Fruit fly (Drosophila melanogaster) whole organism, wandering third instar larva: ENCODE data around the gene CG11178.

Experiments used
- Abd-B ChIP-seq: fragments of >200 bp; optimal IDR thresholded peaks from 2 replicates; lab custom pipeline; 2017; ENCODE audit warnings: missing biosample characterization, missing genetic modification characterization
- CG32264 ChIP-seq: fragments of 200-800 bp; sonication (Bioruptor generic); optimal IDR thresholded peaks from 2 replicates; lab custom pipeline; 2016; ENCODE audit warnings: missing biosample characterization, missing genetic modification characterization
- CG9705 ChIP-seq: fragments of 200-800 bp; sonication (Bioruptor generic); optimal IDR thresholded peaks from 2 replicates; lab custom pipeline; 2018; ENCODE audit warnings: missing biosample characterization, mild to moderate bottlenecking, missing genetic modification characterization
- CrebA ChIP-seq: fragments of 200-800 bp; sonication (Bioruptor generic); optimal IDR thresholded peaks from 2 replicates; lab custom pipeline; 2016; ENCODE audit warnings: missing biosample characterization, mild to moderate bottlenecking, missing genetic modification characterization, borderline replicate concordance
- Dif ChIP-seq: fragments of 200-275, 200-300 bp; sonication (Bioruptor generic); optimal IDR thresholded peaks from 2 replicates; lab custom pipeline; 2018; ENCODE audit warnings: missing biosample characterization, missing genetic modification characterization; ENCODE audit not compliant: partially characterized antibody
- GATAd ChIP-seq: sonication (Bioruptor generic); optimal IDR thresholded peaks from 2 replicates; lab custom pipeline; 2016; ENCODE audit warnings: missing biosample characterization, missing genetic modification characterization
- HLH106 ChIP-seq: fragments of 200-800 bp; optimal IDR thresholded peaks from 3 replicates; lab custom pipeline; 2019; ENCODE audit warnings: missing biosample characterization, mild to moderate bottlenecking, missing genetic modification characterization, moderate library complexity
- Myc ChIP-seq: fragments of >200 bp; optimal IDR thresholded peaks from 2 replicates; lab custom pipeline; 2017
- Rel ChIP-seq, 2 experiments: fragments of 200-800 bp; sonication (Bioruptor generic) in 1 of 2; optimal IDR thresholded peaks; 2 replicates in 1 of 2; 3 replicates in 1 of 2; lab custom pipeline; 2016 to 2019; ENCODE audit warnings: mild to moderate bottlenecking in 2 of 2, missing biosample characterization in 2 of 2, missing genetic modification characterization in 2 of 2, moderate library complexity in 1 of 2
- Sp1 ChIP-seq: fragments of 200-800 bp; sonication (Bioruptor generic); optimal IDR thresholded peaks from 3 replicates; lab custom pipeline; 2019; ENCODE audit warnings: missing biosample characterization, mild to moderate bottlenecking, missing genetic modification characterization, moderate library complexity
- br ChIP-seq: fragments of 200-800 bp; sonication (Bioruptor generic); optimal IDR thresholded peaks from 2 replicates; lab custom pipeline; 2016; ENCODE audit warnings: missing biosample characterization, missing genetic modification characterization
- brk ChIP-seq: fragments of 200-800 bp; sonication (Bioruptor generic); optimal IDR thresholded peaks from 2 replicates; lab custom pipeline; 2016; ENCODE audit warnings: missing biosample characterization, mild to moderate bottlenecking, missing genetic modification characterization
- dl ChIP-seq, 2 experiments: fragments of 175-275, 200-275 bp in 1 of 2; fragments of 200-275 bp in 1 of 2; sonication (Bioruptor generic); optimal IDR thresholded peaks; lab custom pipeline; 2018; ENCODE audit warnings: mild to moderate bottlenecking in 2 of 2, missing biosample characterization in 2 of 2, missing genetic modification characterization in 2 of 2, moderate library complexity in 2 of 2; ENCODE audit not compliant: partially characterized antibody in 2 of 2, insufficient read depth in 1 of 2
- dmrt93B ChIP-seq: fragments of 200-800 bp; sonication (Bioruptor generic); optimal IDR thresholded peaks from 2 replicates; lab custom pipeline; 2018; ENCODE audit warnings: missing biosample characterization, mild to moderate bottlenecking, missing genetic modification characterization
- ey ChIP-seq: fragments of 200-800 bp; sonication (Bioruptor generic); optimal IDR thresholded peaks from 2 replicates; lab custom pipeline; 2016; ENCODE audit warnings: missing biosample characterization, missing genetic modification characterization
- foxo ChIP-seq, 2 experiments: fragments of 200-800 bp; sonication (Bioruptor generic); optimal IDR thresholded peaks; 2 replicates in 1 of 2; 3 replicates in 1 of 2; lab custom pipeline; 2016 to 2017; ENCODE audit warnings: missing biosample characterization in 2 of 2, missing genetic modification characterization in 2 of 2
- fru ChIP-seq: fragments of 200-800 bp; sonication (Bioruptor generic); optimal IDR thresholded peaks from 3 replicates; lab custom pipeline; 2016; ENCODE audit warnings: missing biosample characterization, mild to moderate bottlenecking, missing genetic modification characterization
- h ChIP-seq: fragments of 200-800 bp; sonication (Bioruptor generic); optimal IDR thresholded peaks from 3 replicates; lab custom pipeline; 2016; ENCODE audit warnings: missing biosample characterization, mild to moderate bottlenecking, missing genetic modification characterization
- jim ChIP-seq: fragments of 175-275, 200-325 bp; sonication (Bioruptor generic); optimal IDR thresholded peaks from 2 replicates; lab custom pipeline; 2016; ENCODE audit warnings: missing biosample characterization, mild to moderate bottlenecking, missing genetic modification characterization
- sage ChIP-seq: fragments of 200-800 bp; sonication (Bioruptor generic); optimal IDR thresholded peaks from 2 replicates; lab custom pipeline; 2016; ENCODE audit warnings: missing biosample characterization, mild to moderate bottlenecking, missing genetic modification characterization
- sv ChIP-seq: fragments of 200-800 bp; sonication (Bioruptor generic); optimal IDR thresholded peaks from 3 replicates; lab custom pipeline; 2016; ENCODE audit warnings: missing biosample characterization, missing genetic modification characterization
- usp ChIP-seq: fragments of >200 bp; optimal IDR thresholded peaks from 2 replicates; lab custom pipeline; 2017; ENCODE audit warnings: missing biosample characterization, missing genetic modification characterization
- woc ChIP-seq: sonication (Bioruptor generic); optimal IDR thresholded peaks from 2 replicates; lab custom pipeline; 2016; ENCODE audit warnings: missing biosample characterization, mild to moderate bottlenecking, missing genetic modification characterization

CG11178 gene

DNA sequence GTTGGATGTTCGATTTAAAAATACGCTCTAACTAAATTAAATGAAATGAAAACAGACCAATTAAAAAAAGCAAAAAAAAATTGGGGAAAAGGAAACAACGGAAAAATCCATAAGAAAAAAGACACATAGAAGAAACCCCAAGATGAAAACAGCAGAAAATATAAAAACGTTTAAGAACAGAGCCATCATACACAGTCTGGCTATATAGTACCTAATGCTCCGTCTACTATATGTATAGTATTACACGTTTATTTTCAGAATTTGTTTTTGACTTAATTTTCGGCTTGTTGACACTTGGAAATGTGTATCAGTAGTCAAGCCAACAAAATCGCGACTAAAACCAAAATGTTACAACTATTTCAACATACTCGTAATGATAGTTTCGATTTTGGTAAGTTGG lies at the start of gene CG11178:
CG11178 (plus strand) TSS at position 301 of the 400 bp plus-strand sequence.
- no peak for TF ChIP-seq Abd-B (GFP tag; lab: Kevin White, UChicago)
- no peak for TF ChIP-seq Myc (lab: Kevin White, UChicago)
- no peak for TF ChIP-seq dmrt93B (GFP tag; lab: Kevin White, UChicago)
- no peak for TF ChIP-seq Sp1 (GFP tag; lab: Kevin White, UChicago)
- no peak for TF ChIP-seq brk (GFP tag; lab: Kevin White, UChicago)
- TF ChIP-seq Rel (GFP tag; optimal IDR thresholded peaks at IDR 0.05; lab: Kevin White, UChicago) = no peak
- TF ChIP-seq Rel (tag; optimal IDR thresholded peaks at IDR 0.05; lab: Kevin White, UChicago) = no peak
- TF ChIP-seq CG32264 (GFP tag; lab: Kevin White, UChicago) = no peak
- no peak for TF ChIP-seq sv (GFP tag; lab: Kevin White, UChicago)
- no peak for TF ChIP-seq foxo (GFP tag; optimal IDR thresholded peaks at IDR 0.05; lab: Kevin White, UChicago)
- TF ChIP-seq Dif (GFP tag; lab: Kevin White, UChicago) = no peak
- TF ChIP-seq CG9705 (GFP tag; lab: Kevin White, UChicago) = no peak
- no peak for TF ChIP-seq sage (GFP tag; lab: Kevin White, UChicago)

DNA sequence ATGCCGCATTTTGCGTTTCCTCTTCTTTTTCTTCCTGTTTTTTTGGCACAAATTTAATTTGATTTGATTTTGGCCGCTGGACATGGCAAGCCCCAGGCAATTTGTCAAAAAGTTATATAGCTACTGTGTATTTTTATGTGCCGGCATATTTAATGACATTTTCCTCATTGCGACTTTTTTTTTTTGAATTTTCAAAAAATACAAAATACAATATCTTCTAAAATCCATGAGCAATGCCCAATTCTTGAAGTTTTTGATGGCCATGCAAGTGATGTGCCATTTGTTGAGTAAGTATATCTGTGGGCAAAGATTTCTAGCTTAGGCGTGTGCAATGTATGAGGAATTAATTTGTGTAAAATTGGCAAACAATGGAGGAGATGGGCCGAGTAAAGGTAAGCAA lies 49.8 kb upstream of the CG11178 start, which contains the start of gene CG11816:
CG11816 (minus strand) TSS at position 101 of the 400 bp plus-strand sequence.
- TF ChIP-seq dmrt93B (GFP tag; lab: Kevin White, UChicago) (no peak), Abd-B (GFP tag; lab: Kevin White, UChicago) (no peak), br (GFP tag; lab: Kevin White, UChicago) (no peak), Myc (lab: Kevin White, UChicago) (no peak), GATAd (GFP tag; lab: Kevin White, UChicago) (no peak), h (no peak), dl (GFP tag; optimal IDR thresholded peaks at IDR 0.05; lab: Kevin White, UChicago; ENCODE audit: insufficient read depth in 1 of 2, partially characterized antibody in 2 of 2) (no peak), HLH106 (tag; lab: Kevin White, UChicago) (no peak), ey (GFP tag; lab: Kevin White, UChicago) (no peak)

DNA sequence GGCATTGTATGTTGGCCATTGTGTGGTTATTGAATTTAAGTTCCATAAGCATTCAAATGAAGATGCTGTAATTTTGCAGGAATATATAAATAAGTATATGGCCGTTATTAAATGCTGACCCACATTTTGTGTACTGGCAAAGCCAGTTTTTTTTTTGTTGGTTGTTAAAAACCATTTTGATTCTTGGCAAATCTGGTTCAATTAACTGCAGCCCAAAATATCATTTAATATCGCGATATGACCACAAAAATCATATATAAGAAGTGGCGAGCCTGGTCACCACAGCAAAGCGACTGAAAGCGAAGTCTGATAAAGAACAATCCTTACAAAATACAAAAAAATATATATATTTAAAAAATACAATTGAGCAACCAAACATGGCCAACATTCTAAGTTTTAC lies 49.3 kb upstream of the CG11178 start, which contains the start of gene CG32631:
CG32631 (plus strand) TSS at position 301 of the 400 bp plus-strand sequence.
- TF ChIP-seq Rel (GFP tag; optimal IDR thresholded peaks at IDR 0.05; lab: Kevin White, UChicago) (no peak), Rel (tag; optimal IDR thresholded peaks at IDR 0.05; lab: Kevin White, UChicago) (no peak), foxo (GFP tag; optimal IDR thresholded peaks at IDR 0.05; lab: Kevin White, UChicago) (no peak), dl (GFP tag; optimal IDR thresholded peaks at IDR 0.05; lab: Kevin White, UChicago; ENCODE audit: insufficient read depth in 1 of 2, partially characterized antibody in 2 of 2) (no peak), GATAd (GFP tag; lab: Kevin White, UChicago) (no peak), sage (GFP tag; lab: Kevin White, UChicago) (no peak), ey (GFP tag; lab: Kevin White, UChicago) (no peak), woc (GFP tag; lab: Kevin White, UChicago) (no peak), CrebA (GFP tag; lab: Kevin White, UChicago) (no peak), brk (GFP tag; lab: Kevin White, UChicago) (no peak), jim (GFP tag; lab: Kevin White, UChicago) (no peak)
- TF ChIP-seq, all 38 proteins: peak for 0

DNA sequence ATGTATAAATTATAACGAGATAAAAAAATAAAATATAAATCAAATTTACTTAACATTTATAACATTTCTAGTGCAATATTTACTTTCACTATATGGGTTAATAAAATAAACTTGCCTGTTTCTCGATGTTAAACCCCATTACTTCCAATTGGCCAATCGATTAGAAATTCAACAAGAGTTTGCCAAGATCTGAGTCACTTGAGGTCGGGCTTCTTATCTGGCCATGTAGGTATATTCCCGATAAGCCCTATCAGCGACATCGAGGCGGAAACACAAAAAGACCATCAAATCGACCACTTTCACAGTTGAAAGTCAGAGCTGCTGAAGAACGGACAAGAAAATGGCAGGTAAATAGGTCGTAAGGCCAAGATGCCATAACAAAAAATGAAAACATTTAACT lies 44.1 kb upstream of the CG11178 start, which contains the start of gene CG32633:
CG32633 (plus strand) TSS at position 301 of the 400 bp plus-strand sequence.
- TF ChIP-seq fru (GFP tag; lab: Kevin White, UChicago) = peak; percentile 33
- no peak for TF ChIP-seq br (GFP tag; lab: Kevin White, UChicago)

DNA sequence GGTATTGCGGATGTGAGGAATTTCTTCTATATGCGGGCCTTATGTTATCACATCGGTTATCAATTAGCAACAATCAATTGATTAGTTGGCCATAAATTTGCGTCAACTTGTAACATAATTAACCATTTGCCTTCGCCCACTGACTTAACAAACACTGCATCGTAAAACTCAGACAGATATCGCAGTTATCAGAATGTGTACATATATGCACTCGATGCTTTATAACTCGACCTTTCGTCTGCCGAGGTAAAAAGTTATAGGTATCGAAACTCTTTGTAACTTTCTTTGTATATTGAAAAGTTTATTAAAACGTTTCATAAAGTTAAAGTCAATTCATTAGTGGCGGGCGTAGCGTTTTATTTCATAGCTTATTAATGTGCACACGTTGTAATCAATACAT lies 42.4 kb upstream of the CG11178 start:
- no peak for TF ChIP-seq Sp1 (GFP tag; lab: Kevin White, UChicago)
- TF ChIP-seq usp (GFP tag; lab: Kevin White, UChicago) = no peak
- TF ChIP-seq CG9705 (GFP tag; lab: Kevin White, UChicago) = no peak
- TF ChIP-seq sv (GFP tag; lab: Kevin White, UChicago) = no peak
- TF ChIP-seq woc (GFP tag; lab: Kevin White, UChicago) = no peak
- no peak for TF ChIP-seq Rel (GFP tag; optimal IDR thresholded peaks at IDR 0.05; lab: Kevin White, UChicago)
- no peak for TF ChIP-seq Rel (tag; optimal IDR thresholded peaks at IDR 0.05; lab: Kevin White, UChicago)
- no peak for TF ChIP-seq dmrt93B (GFP tag; lab: Kevin White, UChicago)
